Fruit fly (Drosophila melanogaster): ENCODE data around the gene vih.

DNA sequence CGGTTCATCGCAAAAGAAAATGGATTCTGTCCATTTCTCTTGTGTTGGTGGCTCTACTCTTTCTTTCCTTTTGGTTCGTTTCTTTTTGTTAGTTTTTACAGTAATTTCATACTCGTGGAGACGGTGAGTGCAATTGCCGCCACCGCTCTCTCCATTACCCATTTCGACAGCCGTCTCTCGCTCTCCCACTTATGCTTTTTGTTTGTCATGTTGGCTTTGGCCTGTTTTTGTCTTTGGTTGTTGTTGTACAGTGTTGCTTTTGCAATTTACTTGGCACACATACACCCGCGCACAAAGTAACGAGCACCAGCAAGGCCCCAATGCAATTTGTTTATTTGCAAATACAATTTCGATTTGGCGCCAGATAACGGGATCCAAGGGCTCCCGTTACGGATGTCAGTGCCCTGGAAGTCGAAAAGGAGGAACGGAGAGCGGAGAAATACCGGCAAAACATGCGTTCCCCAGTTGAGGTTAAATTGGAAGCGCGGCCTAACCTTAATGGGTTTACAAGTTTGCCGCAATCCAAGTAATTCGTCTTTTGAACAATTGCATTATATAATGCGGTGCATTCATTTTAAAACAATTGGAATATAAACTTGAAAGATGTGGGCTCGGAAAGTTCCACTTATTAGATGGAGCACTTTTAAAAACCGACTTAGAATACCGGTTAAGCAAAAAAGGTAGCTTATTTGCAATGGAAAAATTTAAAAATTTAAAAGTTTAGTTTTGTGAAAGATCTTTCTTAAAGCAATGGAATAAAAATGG is 11.8 kb downstream of the vih start:
- TF ChIP-seq Gug (GFP tag; IDR thresholded peaks at IDR 0.05): no peak; the same call in 1 of the 2 replicates
- TF ChIP-seq eg (GFP tag; IDR thresholded peaks at IDR 0.05): peak; percentile 90
- TF ChIP-seq CG16779 (tag; optimal IDR thresholded peaks at IDR 0.05): peak; percentile 93
- no peak for TF ChIP-seq CG10631 (GFP tag; optimal IDR thresholded peaks at IDR 0.05)
- TF ChIP-seq cyc (GFP tag; optimal IDR thresholded peaks at IDR 0.05): no peak
- TF ChIP-seq OdsH (GFP tag; optimal IDR thresholded peaks at IDR 0.05): no peak
- peak; percentile 12 for TF ChIP-seq pdm3 (GFP tag; optimal IDR thresholded peaks at IDR 0.05)
- no peak for TF ChIP-seq topi (GFP tag; optimal IDR thresholded peaks at IDR 0.05)
- peak; percentile 95 for TF ChIP-seq svp (GFP tag)
- no peak for TF ChIP-seq CG11902 (GFP tag; optimal IDR thresholded peaks at IDR 0.05)
- TF ChIP-seq Eip93F (GFP tag; optimal IDR thresholded peaks at IDR 0.05): no peak
- peak; percentile 1 for TF ChIP-seq CG8319 (GFP tag; optimal IDR thresholded peaks at IDR 0.05)

All from whole organism, prepupa.